Worm (Caenorhabditis elegans) whole organism, late embryonic: ENCODE data around the gene Y48E1B.8.

Source experiments
- T23F11.4 ChIP-seq: fragments of 200-800 bp; sonication (Bioruptor generic); optimal IDR thresholded peaks from 2 replicates; lab custom pipeline; 2018; ENCODE audit warnings: mild to moderate bottlenecking, missing genetic modification characterization, missing compliant biosample characterization
- ama-1 ChIP-seq: fragments of 150-350 bp; optimal IDR thresholded peaks from 2 replicates; lab custom pipeline; 2014
- ceh-22 ChIP-seq: sonication (generic microtip); optimal IDR thresholded peaks from 2 replicates; lab custom pipeline; 2017; ENCODE audit warnings: missing biosample characterization, missing genetic modification characterization
- ceh-45 ChIP-seq: fragments of 200-800 bp; sonication (Bioruptor generic); IDR thresholded peaks from 2 replicates; pipeline ENCODE4 v1.3.6; 2022; ENCODE audit warnings: missing genetic modification reagents, missing genetic modification characterization, missing compliant biosample characterization
- ceh-6 ChIP-seq: fragments of 200-800 bp; sonication (Bioruptor generic); optimal IDR thresholded peaks from 2 replicates; lab custom pipeline; 2018; ENCODE audit warnings: mild to moderate bottlenecking, missing genetic modification characterization, missing compliant biosample characterization
- fkh-10 ChIP-seq: fragments of 150-350 bp; optimal IDR thresholded peaks from 2 replicates; lab custom pipeline; 2014; ENCODE audit warnings: missing biosample characterization, missing genetic modification reagents, missing genetic modification characterization
- hlh-13 ChIP-seq: fragments of 200-800 bp; sonication (Bioruptor generic); optimal IDR thresholded peaks from 2 replicates; lab custom pipeline; 2018; ENCODE audit warnings: mild to moderate bottlenecking, missing genetic modification characterization, missing compliant biosample characterization
- lin-11 ChIP-seq: fragments of 200-800 bp; sonication (Bioruptor generic); optimal IDR thresholded peaks from 2 replicates; lab custom pipeline; 2018; ENCODE audit warnings: mild to moderate bottlenecking, missing genetic modification characterization, missing compliant biosample characterization
- madf-2 ChIP-seq: sonication (generic microtip); optimal IDR thresholded peaks from 2 replicates; lab custom pipeline; 2017; ENCODE audit warnings: missing genetic modification characterization, missing compliant biosample characterization
- pha-4 ChIP-seq: fragments of 150-350 bp; optimal IDR thresholded peaks from 2 replicates; lab custom pipeline; 2018; ENCODE audit warnings: missing biosample characterization, missing genetic modification reagents, missing genetic modification characterization
- tbx-2 ChIP-seq: sonication (generic microtip); optimal IDR thresholded peaks from 2 replicates; lab custom pipeline; 2016; ENCODE audit warnings: missing genetic modification characterization, missing compliant biosample characterization
- tbx-7 ChIP-seq: sonication (generic microtip); optimal IDR thresholded peaks from 2 replicates; lab custom pipeline; 2016; ENCODE audit warnings: missing genotype, missing genetic modification characterization, missing compliant biosample characterization

- TF ChIP-seq madf-2 (tag; lab: Kevin White, UChicago) (no peak), fkh-10 (GFP tag; lab: Kevin White, UChicago) (no peak), lin-11 (no peak), tbx-7 (no peak), ceh-45 (GFP tag; lab: Robert Waterston, UW) (no peak), ceh-22 (no peak), ama-1 (lab: Kevin White, UChicago) (no peak), ceh-6 (no peak), T23F11.4 (GFP tag; lab: Kevin White, UChicago) (no peak), hlh-13 (GFP tag; lab: Kevin White, UChicago) (no peak), tbx-2 (no peak), pha-4 (tag; lab: Kevin White, UChicago) (no peak)
Observed at ce11 chrII:13574395-13574794, 11.1 kb upstream of the Y48E1B.8 start.
